Worm (Caenorhabditis elegans) whole organism, L2 larva: ENCODE results near the gene C09B8.4.

Experiments used
- C34F6.9 ChIP-seq: fragments of 150-350 bp; optimal IDR thresholded peaks from 2 replicates; lab custom pipeline; 2014; ENCODE audit warnings: missing biosample characterization, missing genetic modification characterization
- F13H6.1 ChIP-seq: sonication (generic microtip); optimal IDR thresholded peaks from 2 replicates; lab custom pipeline; 2016; ENCODE audit warnings: missing genetic modification characterization, missing compliant biosample characterization
- R02D3.7 ChIP-seq: fragments of 150-350 bp; optimal IDR thresholded peaks from 2 replicates; lab custom pipeline; 2014; ENCODE audit warnings: missing biosample characterization, missing genetic modification characterization
- Y55F3AM.14 ChIP-seq: fragments of 200-800 bp; sonication (Bioruptor generic); optimal IDR thresholded peaks from 2 replicates; lab custom pipeline; 2018; ENCODE audit warnings: mild to moderate bottlenecking, missing genetic modification characterization, missing compliant biosample characterization
- ZK546.5 ChIP-seq: sonication (generic microtip); optimal IDR thresholded peaks from 2 replicates; lab custom pipeline; 2017; ENCODE audit warnings: missing biosample characterization, missing genetic modification characterization
- alr-1 ChIP-seq: fragments of 150-350 bp; optimal IDR thresholded peaks from 2 replicates; lab custom pipeline; 2014; ENCODE audit warnings: missing biosample characterization, missing genetic modification characterization
- aly-2 ChIP-seq: fragments of 150-350 bp; optimal IDR thresholded peaks from 2 replicates; lab custom pipeline; 2014; ENCODE audit warnings: missing biosample characterization, missing genetic modification characterization
- blmp-1 ChIP-seq: sonication (generic microtip); optimal IDR thresholded peaks from 2 replicates; lab custom pipeline; 2017; ENCODE audit warnings: missing genetic modification characterization, mild to moderate bottlenecking, missing compliant biosample characterization, antibody characterized with exemption, moderate library complexity; ENCODE audit not compliant: insufficient read depth
- ceh-16 ChIP-seq: fragments of 150-350 bp; optimal IDR thresholded peaks from 2 replicates; lab custom pipeline; 2014; ENCODE audit warnings: missing biosample characterization, missing genetic modification characterization
- ceh-82 ChIP-seq: fragments of 150-350 bp; optimal IDR thresholded peaks from 2 replicates; lab custom pipeline; 2014; ENCODE audit warnings: missing biosample characterization, missing genetic modification characterization
- crh-2 ChIP-seq: sonication (generic microtip); optimal IDR thresholded peaks from 2 replicates; lab custom pipeline; 2017; ENCODE audit warnings: missing biosample characterization, missing genetic modification characterization
- dmd-4 ChIP-seq: sonication (generic microtip); optimal IDR thresholded peaks from 2 replicates; lab custom pipeline; 2017; ENCODE audit warnings: missing biosample characterization, missing genetic modification characterization
- elt-1 ChIP-seq: fragments of 150-350 bp; optimal IDR thresholded peaks from 2 replicates; lab custom pipeline; 2014; ENCODE audit warnings: missing biosample characterization, missing genetic modification characterization
- elt-3 ChIP-seq: sonication (generic microtip); optimal IDR thresholded peaks from 2 replicates; lab custom pipeline; 2017; ENCODE audit warnings: missing biosample characterization, missing genetic modification characterization
- gmeb-1 ChIP-seq: fragments of 150-350 bp; optimal IDR thresholded peaks from 2 replicates; lab custom pipeline; 2014; ENCODE audit warnings: missing biosample characterization, missing genetic modification characterization
- lin-39 ChIP-seq: fragments of 150-350 bp; optimal IDR thresholded peaks from 2 replicates; lab custom pipeline; 2014; ENCODE audit warnings: missing biosample characterization, missing genetic modification reagents, missing genetic modification characterization
- lsy-2 ChIP-seq, 2 experiments: fragments of 150-350 bp in 1 of 2; sonication (generic microtip) in 1 of 2; optimal IDR thresholded peaks; 2 replicates each; lab custom pipeline; 2014 to 2017; ENCODE audit warnings: missing biosample characterization in 2 of 2, missing genetic modification characterization in 2 of 2
- mab-5 ChIP-seq: fragments of 150-350 bp; optimal IDR thresholded peaks from 2 replicates; lab custom pipeline; 2014; ENCODE audit warnings: missing biosample characterization, missing genetic modification characterization
- mbf-1 ChIP-seq: sonication (generic microtip); optimal IDR thresholded peaks from 2 replicates; lab custom pipeline; 2017; ENCODE audit warnings: missing biosample characterization, missing genetic modification characterization
- nhr-10 ChIP-seq: sonication (generic microtip); optimal IDR thresholded peaks from 2 replicates; lab custom pipeline; 2017; ENCODE audit warnings: missing biosample characterization, missing genetic modification characterization
- nhr-11 ChIP-seq: fragments of 150-350 bp; optimal IDR thresholded peaks from 2 replicates; lab custom pipeline; 2014; ENCODE audit warnings: missing biosample characterization, missing genetic modification characterization
- nhr-129 ChIP-seq: fragments of 150-350 bp; optimal IDR thresholded peaks from 2 replicates; lab custom pipeline; 2014; ENCODE audit warnings: missing biosample characterization, missing genetic modification characterization
- nhr-21 ChIP-seq: fragments of 150-350 bp; optimal IDR thresholded peaks from 2 replicates; lab custom pipeline; 2014; ENCODE audit warnings: missing biosample characterization, missing genetic modification characterization
- nhr-23 ChIP-seq: fragments of 150-350 bp; optimal IDR thresholded peaks from 2 replicates; lab custom pipeline; 2014; ENCODE audit warnings: missing biosample characterization, missing genetic modification reagents, missing genetic modification characterization
- nhr-237 ChIP-seq: fragments of 150-350 bp; optimal IDR thresholded peaks from 2 replicates; lab custom pipeline; 2014; ENCODE audit warnings: missing biosample characterization, missing genetic modification characterization
- nhr-25 ChIP-seq: fragments of 150-350 bp; sonication (generic microtip); optimal IDR thresholded peaks from 3 replicates; lab custom pipeline; 2014; ENCODE audit warnings: missing biosample characterization, missing genetic modification characterization
- nhr-6 ChIP-seq: fragments of 150-350 bp; optimal IDR thresholded peaks from 2 replicates; lab custom pipeline; 2014; ENCODE audit warnings: missing biosample characterization, missing genetic modification characterization
- nhr-77 ChIP-seq: fragments of 150-350 bp; optimal IDR thresholded peaks from 2 replicates; lab custom pipeline; 2014; ENCODE audit warnings: missing biosample characterization, missing genetic modification characterization
- peb-1 ChIP-seq: fragments of 150-350 bp; optimal IDR thresholded peaks from 2 replicates; lab custom pipeline; 2014; ENCODE audit warnings: missing biosample characterization, missing genetic modification characterization
- sem-4 ChIP-seq: fragments of 150-350 bp; optimal IDR thresholded peaks from 2 replicates; lab custom pipeline; 2014; ENCODE audit warnings: missing biosample characterization, missing genetic modification reagents, missing genetic modification characterization
- snpc-4 ChIP-seq: fragments of 150-350 bp; optimal IDR thresholded peaks from 2 replicates; lab custom pipeline; 2014; ENCODE audit warnings: missing biosample characterization, missing genetic modification characterization
- unc-39 ChIP-seq: fragments of 150-350 bp; optimal IDR thresholded peaks from 2 replicates; lab custom pipeline; 2014; ENCODE audit warnings: missing biosample characterization, missing genetic modification characterization
- unc-55 ChIP-seq: fragments of 150-350 bp; sonication (generic microtip); optimal IDR thresholded peaks from 3 replicates; lab custom pipeline; 2014; ENCODE audit warnings: missing biosample characterization, missing genetic modification reagents, missing genetic modification characterization
- zag-1 ChIP-seq: fragments of 150-350 bp; optimal IDR thresholded peaks from 2 replicates; lab custom pipeline; 2014; ENCODE audit warnings: missing biosample characterization, missing genetic modification characterization
- ztf-1 ChIP-seq: fragments of 200-800 bp; sonication (Bioruptor generic); conservative IDR thresholded peaks from 2 replicates; pipeline ENCODE4 v1.3.6; 2022; ENCODE audit warnings: missing genetic modification characterization, missing compliant biosample characterization
- ztf-11 ChIP-seq: sonication (generic microtip); optimal IDR thresholded peaks from 2 replicates; lab custom pipeline; 2017; ENCODE audit warnings: missing biosample characterization, missing genetic modification characterization
- ztf-4 ChIP-seq: fragments of 150-350 bp; optimal IDR thresholded peaks from 2 replicates; lab custom pipeline; 2014; ENCODE audit warnings: missing biosample characterization, missing genetic modification characterization

The C09B8.4 gene

ce11 chrX:6015096-6015495 lies 4.6 kb downstream of the C09B8.4 start, which contains the start of gene C09B8.8:
Gene C09B8.8 (plus strand): TSS chrX:6015492.
- peak; percentile 35 for TF ChIP-seq nhr-25
- TF ChIP-seq sem-4 (tag; lab: Kevin White, UChicago): no peak
- TF ChIP-seq mab-5: no peak
- TF ChIP-seq nhr-11 (tag; lab: Kevin White, UChicago): no peak
- TF ChIP-seq nhr-10: no peak
- TF ChIP-seq nhr-23 (tag; lab: Kevin White, UChicago): no peak
- no peak for TF ChIP-seq gmeb-1

ce11 chrX:6010573-6010972 lies 9.2 kb downstream of the C09B8.4 start, which contains the start of gene C09B8.3:
Gene C09B8.3 (minus strand): TSS chrX:6010673.
- TF ChIP-seq nhr-6 (tag; lab: Kevin White, UChicago) (no peak), dmd-4 (tag; lab: Kevin White, UChicago) (no peak), ZK546.5 (no peak), nhr-77 (tag; lab: Kevin White, UChicago) (no peak), lin-39 (no peak), mbf-1 (tag; lab: Kevin White, UChicago) (no peak), gmeb-1 (no peak), ceh-16 (no peak), nhr-129 (tag; lab: Kevin White, UChicago) (no peak), unc-39 (tag; lab: Kevin White, UChicago) (no peak), Y55F3AM.14 (GFP tag; lab: Kevin White, UChicago) (no peak), ztf-1 (no peak), nhr-10 (no peak)

DNA sequence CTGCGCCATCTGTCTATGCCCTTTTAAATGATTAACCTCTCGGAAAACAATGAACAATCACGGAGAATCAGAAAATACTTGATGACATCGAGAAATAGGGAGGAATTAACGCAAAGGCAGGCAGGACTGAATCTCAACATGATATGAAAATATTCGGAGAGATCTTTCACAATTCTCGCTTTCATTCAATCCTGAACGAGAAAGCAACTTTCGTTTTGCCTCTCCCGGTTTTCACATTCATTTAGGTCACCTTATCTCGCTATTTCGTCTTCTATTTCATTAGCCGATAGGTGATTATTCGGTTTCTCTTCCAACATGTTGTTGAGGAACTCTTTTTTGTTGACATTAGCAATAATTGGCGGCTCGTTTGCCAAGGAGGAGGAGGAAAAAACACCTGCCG lies 15.4 kb downstream of the C09B8.4 start:
- TF ChIP-seq unc-55 (GFP tag; lab: Kevin White, UChicago): no peak
- peak; percentile 7 for TF ChIP-seq nhr-21 (tag; lab: Kevin White, UChicago)
- no peak for TF ChIP-seq nhr-10
- TF ChIP-seq blmp-1 (tag; lab: Kevin White, UChicago): peak; percentile 47
- TF ChIP-seq zag-1 (tag; lab: Kevin White, UChicago): no peak

DNA sequence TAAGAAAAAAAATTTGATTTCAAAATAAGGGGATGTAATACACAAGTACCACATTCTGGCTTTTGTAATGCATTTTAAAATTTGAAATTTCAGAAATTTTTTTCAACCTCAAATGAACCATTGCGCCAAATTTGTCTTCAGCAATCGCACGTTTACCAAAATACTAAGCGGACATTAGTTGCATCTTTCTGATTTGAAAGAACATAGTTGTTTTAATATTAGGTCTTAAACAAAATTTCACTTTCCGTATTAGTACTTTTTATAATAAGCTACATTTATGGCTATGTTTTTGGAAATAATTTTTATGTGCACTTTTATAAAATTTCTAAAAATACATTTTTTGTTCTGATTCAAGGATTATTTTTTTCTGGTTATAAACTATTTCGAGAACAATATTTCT lies 15.9 kb downstream of the C09B8.4 start, which contains the start of gene sups-1:
sups-1 (plus strand) TSS at position 301 of the 400 bp plus-strand sequence.
- TF ChIP-seq F13H6.1 (no peak), ceh-82 (no peak), peb-1 (no peak), elt-3 (no peak), nhr-23 (tag; lab: Kevin White, UChicago) (no peak), C34F6.9 (no peak), gmeb-1 (no peak), Y55F3AM.14 (GFP tag; lab: Kevin White, UChicago) (no peak), ztf-11 (no peak), unc-39 (tag; lab: Kevin White, UChicago) (no peak), snpc-4 (tag; lab: Kevin White, UChicago) (no peak)

ce11 chrX:6002479-6002878 lies 17.3 kb downstream of the C09B8.4 start:
- TF ChIP-seq elt-1 (tag; lab: Kevin White, UChicago) (no peak), ceh-16 (no peak), alr-1 (no peak), crh-2 (tag; lab: Kevin White, UChicago) (no peak), nhr-237 (tag; lab: Kevin White, UChicago) (no peak), nhr-25 (no peak), peb-1 (no peak), dmd-4 (tag; lab: Kevin White, UChicago) (no peak), aly-2 (tag; lab: Kevin White, UChicago) (no peak), R02D3.7 (tag; lab: Kevin White, UChicago) (no peak), mbf-1 (tag; lab: Kevin White, UChicago) (no peak), lsy-2 (tag; optimal IDR thresholded peaks at IDR 0.05; lab: Kevin White, UChicago) (no peak), mab-5 (no peak), nhr-11 (tag; lab: Kevin White, UChicago) (no peak), ztf-4 (tag; lab: Kevin White, UChicago) (no peak), elt-3 (no peak), snpc-4 (tag; lab: Kevin White, UChicago) (no peak)
